Worm (Caenorhabditis elegans): ENCODE results near the gene daf-18.

ce11 chrIV:445377-445776 lies 20.4 kb upstream of the daf-18 start, which contains the start of gene dpm-1:
- no peak for TF ChIP-seq unc-39 (tag; optimal IDR thresholded peaks at IDR 0.05)
- no peak for TF ChIP-seq mdl-1 (tag; optimal IDR thresholded peaks at IDR 0.05)
- no peak for TF ChIP-seq aly-2 (tag; optimal IDR thresholded peaks at IDR 0.05)
- TF ChIP-seq ztf-11 (tag; optimal IDR thresholded peaks at IDR 0.05) = no peak
- TF ChIP-seq elt-2 (tag; optimal IDR thresholded peaks at IDR 0.05) = no peak
- TF ChIP-seq nhr-77 (tag; optimal IDR thresholded peaks at IDR 0.05) = no peak
- TF ChIP-seq fkh-10 (GFP tag; optimal IDR thresholded peaks at IDR 0.05) = no peak
- no peak for TF ChIP-seq pha-4 (tag; optimal IDR thresholded peaks at IDR 0.05)
- no peak for TF ChIP-seq skn-1 (tag; optimal IDR thresholded peaks at IDR 0.05)
- TF ChIP-seq nhr-11 (tag; optimal IDR thresholded peaks at IDR 0.05) = no peak
- TF ChIP-seq unc-62 (GFP tag; optimal IDR thresholded peaks at IDR 0.05) = no peak
- no peak for TF ChIP-seq fos-1 (tag; optimal IDR thresholded peaks at IDR 0.05)
